Fruit fly (Drosophila melanogaster) whole organism, embryonic: ENCODE data around the gene CG32588.

ENCODE experiments used
- Aef1 ChIP-seq: fragments of 200-800 bp; sonication (Bioruptor generic); IDR thresholded peaks from 3 replicates; pipeline ENCODE4 v1.3.6; 2022; ENCODE audit warnings: missing biosample characterization, missing genetic modification characterization
- CG11560 ChIP-seq: fragments of 200-800 bp; sonication (Bioruptor generic); IDR thresholded peaks from 3 replicates; pipeline ENCODE4 v1.3.6; 2022; ENCODE audit warnings: missing biosample characterization, missing genetic modification characterization
- CG12071 ChIP-seq: fragments of 200-800 bp; sonication (Bioruptor generic); optimal IDR thresholded peaks from 3 replicates; lab custom pipeline; 2018; ENCODE audit warnings: missing biosample characterization, mild to moderate bottlenecking, missing genetic modification characterization
- CG12236 ChIP-seq: fragments of 200-800 bp; sonication (Bioruptor generic); optimal IDR thresholded peaks from 2 replicates; lab custom pipeline; 2016; ENCODE audit warnings: missing biosample characterization, missing genetic modification characterization
- CG1603 ChIP-seq: fragments of 200-800 bp; sonication (Bioruptor generic); optimal IDR thresholded peaks from 2 replicates; lab custom pipeline; 2019; ENCODE audit warnings: missing biosample characterization, mild to moderate bottlenecking, missing genetic modification characterization, moderate library complexity
- CG17829 ChIP-seq: fragments of 200-800 bp; optimal IDR thresholded peaks from 2 replicates; lab custom pipeline; 2019; ENCODE audit warnings: missing biosample characterization, mild to moderate bottlenecking, missing genetic modification characterization, moderate library complexity
- CG18599 ChIP-seq: fragments of 200-800 bp; sonication (Bioruptor generic); optimal IDR thresholded peaks from 3 replicates; lab custom pipeline; 2017; ENCODE audit warnings: missing biosample characterization, missing genetic modification characterization, mild to moderate bottlenecking, moderate library complexity, missing genetic modification reagents
- CG2678 ChIP-seq: fragments of 200-800 bp; sonication (Bioruptor generic); optimal IDR thresholded peaks from 3 replicates; lab custom pipeline; 2019; ENCODE audit warnings: missing biosample characterization, mild to moderate bottlenecking, missing genetic modification characterization, moderate library complexity
- CG31388 ChIP-seq: fragments of 200-800 bp; sonication (Bioruptor generic); optimal IDR thresholded peaks from 2 replicates; lab custom pipeline; 2016; ENCODE audit warnings: missing biosample characterization, missing genetic modification characterization
- CG32532 ChIP-seq: fragments of 200-800 bp; sonication (Bioruptor generic); IDR thresholded peaks from 2 replicates; pipeline ENCODE4 v1.3.6; 2022; ENCODE audit warnings: missing biosample characterization, missing genetic modification characterization
- CG32772 ChIP-seq: fragments of 200-800 bp; sonication (Bioruptor generic); IDR thresholded peaks from 2 replicates; pipeline ENCODE4 v1.3.6; 2022; ENCODE audit warnings: missing biosample characterization, missing genetic modification characterization
- CG34422 ChIP-seq: fragments of 200-800 bp; sonication (Bioruptor generic); IDR thresholded peaks from 3 replicates; pipeline ENCODE4 v1.3.6; 2022; ENCODE audit warnings: missing biosample characterization, missing genetic modification characterization
- CG4730 ChIP-seq: fragments of 200-800 bp; sonication (Bioruptor generic); IDR thresholded peaks from 2 replicates; pipeline ENCODE4 v1.3.6; 2022; ENCODE audit warnings: missing biosample characterization, missing genetic modification characterization
- CG6175 ChIP-seq: fragments of 200-800 bp; sonication (Bioruptor generic); IDR thresholded peaks from 3 replicates; pipeline ENCODE4 v1.3.6; 2022; ENCODE audit warnings: missing biosample characterization, missing genetic modification characterization
- CG6272 ChIP-seq: fragments of 200-800 bp; sonication (Bioruptor generic); IDR thresholded peaks from 2 replicates; pipeline ENCODE4 v1.3.6; 2022; ENCODE audit warnings: missing biosample characterization, missing genetic modification characterization
- CG7839 ChIP-seq: fragments of 200-800 bp; sonication (Bioruptor generic); optimal IDR thresholded peaks from 3 replicates; lab custom pipeline; 2018; ENCODE audit warnings: missing biosample characterization, mild to moderate bottlenecking, missing genetic modification characterization, moderate library complexity
- CG9215 ChIP-seq: fragments of 200-800 bp; sonication (Bioruptor generic); IDR thresholded peaks from 2 replicates; pipeline ENCODE4 v1.3.6; 2022; ENCODE audit warnings: missing biosample characterization, missing genetic modification characterization
- CG9932 ChIP-seq: fragments of 200-800 bp; sonication (Bioruptor generic); IDR thresholded peaks from 2 replicates; pipeline ENCODE4 v1.3.6; 2022; ENCODE audit warnings: missing biosample characterization, missing genetic modification characterization
- Fer1 ChIP-seq: fragments of 200-800 bp; sonication (Bioruptor generic); optimal IDR thresholded peaks from 2 replicates; lab custom pipeline; 2017; ENCODE audit warnings: missing biosample characterization, mild to moderate bottlenecking, missing genetic modification characterization
- HLH4C ChIP-seq: fragments of 200-800 bp; sonication (Bioruptor generic); IDR thresholded peaks from 3 replicates; pipeline ENCODE4 v1.3.6; 2022; ENCODE audit warnings: missing biosample characterization, missing genetic modification characterization; ENCODE audit not compliant: partially characterized antibody
- Mrtf ChIP-seq: fragments of 200-800 bp; sonication (Bioruptor generic); IDR thresholded peaks from 3 replicates; pipeline ENCODE4 v1.3.6; 2022; ENCODE audit warnings: missing biosample characterization, missing genetic modification characterization
- PHDP ChIP-seq: fragments of 200-800 bp; sonication (Bioruptor generic); optimal IDR thresholded peaks from 3 replicates; lab custom pipeline; 2018; ENCODE audit warnings: missing biosample characterization, mild to moderate bottlenecking, missing genetic modification characterization, moderate library complexity
- Ravus ChIP-seq: fragments of 200-800 bp; sonication (Bioruptor generic); IDR thresholded peaks from 2 replicates; pipeline ENCODE4 v1.3.6; 2022; ENCODE audit warnings: missing biosample characterization, missing genetic modification characterization
- Rfx ChIP-seq: fragments of 200-800 bp; sonication (Bioruptor generic); IDR thresholded peaks from 2 replicates; pipeline ENCODE4 v1.3.6; 2022; ENCODE audit warnings: missing biosample characterization, missing genetic modification characterization
- Sox102F ChIP-seq: fragments of 200-800 bp; sonication (Bioruptor generic); optimal IDR thresholded peaks from 2 replicates; lab custom pipeline; 2018; ENCODE audit warnings: missing biosample characterization, mild to moderate bottlenecking, missing genetic modification characterization, moderate library complexity
- Spps ChIP-seq: fragments of 200-800 bp; sonication (Bioruptor generic); optimal IDR thresholded peaks from 2 replicates; lab custom pipeline; 2018; ENCODE audit warnings: missing biosample characterization, mild to moderate bottlenecking, missing genetic modification characterization
- Stat92E ChIP-seq, 3 experiments: fragments of >200 bp in 2 of 3; fragments of 200-800 bp in 1 of 3; sonication (Bioruptor generic) in 1 of 3; optimal IDR thresholded peaks; 2 replicates each; lab custom pipeline; 2017 to 2019; ENCODE audit warnings: missing biosample characterization in 3 of 3, missing genetic modification characterization in 3 of 3, mild to moderate bottlenecking in 1 of 3, moderate library complexity in 1 of 3
- Vsx1 ChIP-seq: fragments of 200-800 bp; sonication (Bioruptor generic); optimal IDR thresholded peaks from 2 replicates; lab custom pipeline; 2017; ENCODE audit warnings: missing biosample characterization, mild to moderate bottlenecking, missing genetic modification characterization, missing genetic modification reagents
- abd-A ChIP-seq: fragments of 200-800 bp; sonication (Bioruptor generic); optimal IDR thresholded peaks from 3 replicates; lab custom pipeline; 2019; ENCODE audit warnings: missing biosample characterization, mild to moderate bottlenecking, missing genetic modification characterization, moderate library complexity
- aop ChIP-seq: fragments of 200-800 bp; sonication (Bioruptor generic); IDR thresholded peaks from 2 replicates; pipeline ENCODE4 v1.3.6; 2022; ENCODE audit warnings: missing biosample characterization, missing genetic modification characterization
- ci ChIP-seq: fragments of 200-800 bp; sonication (Bioruptor generic); IDR thresholded peaks from 3 replicates; pipeline ENCODE4 v1.3.6; 2022; ENCODE audit warnings: missing biosample characterization, missing genetic modification characterization
- crol ChIP-seq: fragments of 200-800 bp; sonication (Bioruptor generic); IDR thresholded peaks from 2 replicates; pipeline ENCODE4 v1.3.6; 2022; ENCODE audit warnings: missing biosample characterization, missing genetic modification characterization
- dmrt11E ChIP-seq: fragments of 200-800 bp; sonication (Bioruptor generic); optimal IDR thresholded peaks from 3 replicates; lab custom pipeline; 2018; ENCODE audit warnings: missing biosample characterization, mild to moderate bottlenecking, missing genetic modification characterization, moderate library complexity
- dmrt99B ChIP-seq: fragments of 200-800 bp; sonication (Bioruptor generic); optimal IDR thresholded peaks from 2 replicates; lab custom pipeline; 2018; ENCODE audit warnings: missing biosample characterization, mild to moderate bottlenecking, missing genetic modification characterization, moderate library complexity
- fu2 ChIP-seq: fragments of 200-800 bp; sonication (Bioruptor generic); optimal IDR thresholded peaks from 2 replicates; lab custom pipeline; 2016; ENCODE audit warnings: missing biosample characterization, missing genetic modification characterization
- gcm ChIP-seq: fragments of 200-800 bp; sonication (Bioruptor generic); optimal IDR thresholded peaks from 2 replicates; lab custom pipeline; 2019; ENCODE audit warnings: missing biosample characterization, mild to moderate bottlenecking, missing genetic modification characterization, moderate library complexity
- grn ChIP-seq: fragments of 200-800 bp; sonication (Bioruptor generic); optimal IDR thresholded peaks from 3 replicates; lab custom pipeline; 2017; ENCODE audit warnings: missing biosample characterization, missing genetic modification characterization
- lab ChIP-seq: fragments of 200-800 bp; sonication (Bioruptor generic); optimal IDR thresholded peaks from 3 replicates; lab custom pipeline; 2017; ENCODE audit warnings: missing biosample characterization, missing genetic modification characterization, mild to moderate bottlenecking, moderate library complexity, missing genetic modification reagents
- lmd ChIP-seq: fragments of 200-800 bp; sonication (Bioruptor generic); IDR thresholded peaks from 2 replicates; pipeline ENCODE4 v1.3.6; 2022; ENCODE audit warnings: missing biosample characterization, missing genetic modification characterization
- org-1 ChIP-seq: fragments of 200-800 bp; sonication (Bioruptor generic); optimal IDR thresholded peaks from 2 replicates; lab custom pipeline; 2017; ENCODE audit warnings: missing biosample characterization, missing genetic modification characterization
- peb ChIP-seq: fragments of 200-800 bp; sonication (Bioruptor generic); IDR thresholded peaks from 2 replicates; pipeline ENCODE4 v1.3.6; 2022; ENCODE audit warnings: missing biosample characterization, missing genetic modification characterization
- prd ChIP-seq, 3 experiments: fragments of >200 bp in 2 of 3; fragments of 200-800 bp in 1 of 3; sonication (Bioruptor generic) in 1 of 3; optimal IDR thresholded peaks in 2 of 3; IDR thresholded peaks in 1 of 3; 2 replicates in 2 of 3; 3 replicates in 1 of 3; pipeline versions ENCODE4 v1.3.6 to Lab custom; 2017 to 2022; ENCODE audit warnings: missing biosample characterization in 1 of 3, missing genetic modification characterization in 1 of 3
- row ChIP-seq: fragments of 200-800 bp; sonication (Bioruptor generic); IDR thresholded peaks from 3 replicates; pipeline ENCODE4 v1.3.6; 2022; ENCODE audit warnings: missing biosample characterization, missing genetic modification characterization
- sisA ChIP-seq: fragments of 200-800 bp; sonication (Bioruptor generic); IDR thresholded peaks from 2 replicates; pipeline ENCODE4 v1.3.6; 2022; ENCODE audit warnings: missing biosample characterization, missing genetic modification characterization
- ttk ChIP-seq: fragments of 200-800 bp; sonication (Bioruptor generic); IDR thresholded peaks from 2 replicates; pipeline ENCODE4 v2.1.2; 2022; ENCODE audit warnings: missing biosample characterization, missing genetic modification characterization
- vvl ChIP-seq: fragments of 200-800 bp; sonication (Bioruptor generic); IDR thresholded peaks from 2 replicates; pipeline ENCODE4 v1.3.6; 2022; ENCODE audit warnings: missing biosample characterization, missing genetic modification characterization
- z ChIP-seq: fragments of 200-800 bp; sonication (Bioruptor generic); IDR thresholded peaks from 3 replicates; pipeline ENCODE4 v1.3.6; 2022; ENCODE audit warnings: missing biosample characterization, missing genetic modification characterization

The CG32588 gene

dm6 chrX:15206536-15206935, at the start of gene CG32588:
Gene CG32588, minus strand, starts transcription at chrX:15206636.
- TF ChIP-seq CG12071 (GFP tag; lab: Kevin White, UChicago), result no peak
- no peak for TF ChIP-seq CG6175 (GFP tag; lab: Robert Waterston, UW)
- no peak for TF ChIP-seq CG9215 (GFP tag; lab: Robert Waterston, UW)
- no peak for TF ChIP-seq CG12236 (GFP tag; lab: Kevin White, UChicago)
- TF ChIP-seq peb, result no peak
- TF ChIP-seq CG6272 (GFP tag; lab: Robert Waterston, UW), result no peak
- no peak for TF ChIP-seq grn (GFP tag; lab: Kevin White, UChicago)
- no peak for TF ChIP-seq sisA (GFP tag; lab: Robert Waterston, UW)
- TF ChIP-seq Ravus (GFP tag; lab: Robert Waterston, UW), result no peak
- no peak for TF ChIP-seq crol (GFP tag; lab: Robert Waterston, UW)
- TF ChIP-seq abd-A (tag; lab: Kevin White, UChicago), result no peak
- no peak for TF ChIP-seq aop (GFP tag; lab: Robert Waterston, UW)
- TF ChIP-seq gcm, result no peak
- TF ChIP-seq Stat92E (GFP tag; optimal IDR thresholded peaks at IDR 0.05; lab: Kevin White, UChicago), result no peak
- no peak for TF ChIP-seq CG31388
- no peak for TF ChIP-seq CG2678 (tag; lab: Kevin White, UChicago)

- TF ChIP-seq Mrtf (GFP tag; lab: Robert Waterston, UW), result no peak
- no peak for TF ChIP-seq HLH4C (GFP tag; lab: Robert Waterston, UW)
- no peak for TF ChIP-seq fu2 (GFP tag; lab: Kevin White, UChicago)
- no peak for TF ChIP-seq CG11560 (tag; lab: Robert Waterston, UW)
- TF ChIP-seq z (GFP tag; lab: Robert Waterston, UW), result no peak
These were observed 38.4 kb upstream of the CG32588 start, which contains the start of gene PPYR1 for dm6 chrX:15244813-15245212. Gene PPYR1, minus strand, starts transcription at chrX:15244913.

dm6 chrX:15235252-15235651, 28.8 kb upstream of the CG32588 start:
- TF ChIP-seq prd (optimal IDR thresholded peaks at IDR 0.05; lab: Kevin White, UChicago), result no peak
- TF ChIP-seq prd (GFP tag; IDR thresholded peaks at IDR 0.05; lab: Robert Waterston, UW), result peak; percentile 43; the same call in 1 of the 3 replicates
- no peak for TF ChIP-seq dmrt11E (tag; lab: Kevin White, UChicago)
- TF ChIP-seq CG4730, result no peak
- TF ChIP-seq dmrt99B, result peak; percentile 16
- peak; percentile 15 for TF ChIP-seq Sox102F
- peak; percentile 10; the same call in 1 of the 3 replicates for TF ChIP-seq Aef1
- peak; percentile 61 for TF ChIP-seq row (GFP tag; lab: Robert Waterston, UW)
- TF ChIP-seq Vsx1, result no peak
- TF ChIP-seq Spps (tag; lab: Kevin White, UChicago), result no peak
- TF ChIP-seq lmd, result peak; percentile 25; the same call in 1 of the 2 replicates
- no peak for TF ChIP-seq CG32532
- peak; percentile 21; the same call in 1 of the 3 replicates for TF ChIP-seq CG34422
- TF ChIP-seq CG17829 (tag; lab: Kevin White, UChicago), result no peak
- peak; percentile 13 for TF ChIP-seq lab
- TF ChIP-seq ttk (GFP tag; lab: Robert Waterston, UW), result peak; percentile 48; the same call in 1 of the 2 replicates
- peak; percentile 26 for TF ChIP-seq CG1603
- no peak for TF ChIP-seq org-1 (GFP tag; lab: Kevin White, UChicago)
- TF ChIP-seq CG32772 (GFP tag; lab: Robert Waterston, UW), result 0 out of 2 replicates have a peak, but pooled peaks have one; percentile 27
- TF ChIP-seq CG18599, result peak; percentile 23
- TF ChIP-seq Fer1 (GFP tag; lab: Kevin White, UChicago), result peak; percentile 6
- peak; percentile 24; the same call in 1 of the 3 replicates for TF ChIP-seq ci (GFP tag; lab: Robert Waterston, UW)
- TF ChIP-seq PHDP (tag; lab: Kevin White, UChicago), result no peak
- 0 out of 2 replicates have a peak, but pooled peaks have one; percentile 19 for TF ChIP-seq CG9932 (GFP tag; lab: Robert Waterston, UW)
- TF ChIP-seq CG9215 (GFP tag; lab: Robert Waterston, UW), result peak; percentile 30; the same call in 1 of the 2 replicates
- peak; percentile 16; the same call in 1 of the 2 replicates for TF ChIP-seq vvl (GFP tag; lab: Robert Waterston, UW)
- peak; percentile 35 for TF ChIP-seq CG7839
- peak; percentile 11; the same call in 1 of the 2 replicates for TF ChIP-seq Rfx (GFP tag; lab: Robert Waterston, UW)
